Worm (Caenorhabditis elegans) whole organism, L4 larva: ENCODE data around the gene unc-104.

ENCODE experiments used
- F10B5.3 ChIP-seq: sonication (generic microtip); optimal IDR thresholded peaks from 2 replicates; lab custom pipeline; 2016; ENCODE audit warnings: mild to moderate bottlenecking, missing genetic modification characterization, missing compliant biosample characterization
- F37D6.2 ChIP-seq: sonication (generic microtip); optimal IDR thresholded peaks from 2 replicates; lab custom pipeline; 2016; ENCODE audit warnings: mild to moderate bottlenecking, missing genetic modification characterization, missing compliant biosample characterization
- F44E2.7 ChIP-seq: fragments of 200-800 bp; sonication (Bioruptor generic); IDR thresholded peaks from 2 replicates; pipeline ENCODE4 v2.1.2; 2022; ENCODE audit warnings: missing genetic modification characterization, missing compliant biosample characterization
- F49E8.2 ChIP-seq: sonication (generic microtip); optimal IDR thresholded peaks from 2 replicates; lab custom pipeline; 2016; ENCODE audit warnings: missing compliant biosample characterization, mild to moderate bottlenecking, missing genetic modification characterization, borderline replicate concordance
- R02D3.7 ChIP-seq: fragments of 150-350 bp; sonication (generic microtip); optimal IDR thresholded peaks from 3 replicates; lab custom pipeline; 2014; ENCODE audit warnings: missing biosample characterization, missing genetic modification characterization
- T26A8.4 ChIP-seq: fragments of 200-800 bp; sonication (Bioruptor generic); IDR thresholded peaks from 2 replicates; pipeline ENCODE4 v1.3.6; 2022; ENCODE audit warnings: missing genetic modification characterization, missing compliant biosample characterization
- Y105C5A.15 ChIP-seq: fragments of 200-800 bp; sonication (Bioruptor generic); IDR thresholded peaks from 2 replicates; pipeline ENCODE4 v1.3.6; 2022; ENCODE audit warnings: missing genetic modification characterization, missing compliant biosample characterization
- Y75B8A.6 ChIP-seq: fragments of 200-800 bp; sonication (Bioruptor generic); IDR thresholded peaks from 2 replicates; pipeline ENCODE4 v1.3.6; 2022; ENCODE audit warnings: missing genetic modification reagents, missing genetic modification characterization, missing compliant biosample characterization
- ZK337.2 ChIP-seq: fragments of 200-800 bp; sonication (Bioruptor generic); IDR thresholded peaks from 2 replicates; pipeline ENCODE4 v1.3.6; 2022; ENCODE audit warnings: missing genetic modification reagents, missing genetic modification characterization, missing compliant biosample characterization
- ceh-20 ChIP-seq: fragments of 200-800 bp; sonication (Bioruptor generic); IDR thresholded peaks from 2 replicates; pipeline ENCODE4 v1.3.6; 2022; ENCODE audit warnings: missing genetic modification reagents, missing genetic modification characterization, missing compliant biosample characterization
- ceh-44 ChIP-seq: fragments of 200-800 bp; sonication (Bioruptor generic); IDR thresholded peaks from 2 replicates; pipeline ENCODE4 v1.3.6; 2022; ENCODE audit warnings: missing genetic modification reagents, missing genetic modification characterization, missing compliant biosample characterization
- daf-12 ChIP-seq: fragments of 150-350 bp; optimal IDR thresholded peaks from 2 replicates; lab custom pipeline; 2014; ENCODE audit warnings: missing biosample characterization, missing genetic modification reagents, missing genetic modification characterization
- daf-16 ChIP-seq, 3 experiments: sonication (generic microtip); optimal IDR thresholded peaks; 2 replicates each; lab custom pipeline; 2016 to 2017; ENCODE audit warnings: missing genetic modification characterization in 3 of 3, missing genetic modification reagents in 3 of 3, mild to moderate bottlenecking in 2 of 3, missing compliant biosample characterization in 2 of 3, missing biosample characterization in 1 of 3, moderate library complexity in 1 of 3
- daf-19 ChIP-seq: fragments of 200-800 bp; sonication (Bioruptor generic); conservative IDR thresholded peaks from 2 replicates; pipeline ENCODE4 v1.3.6; 2022; ENCODE audit warnings: missing genetic modification characterization, missing compliant biosample characterization
- dmd-6 ChIP-seq: fragments of 200-800 bp; sonication (Bioruptor generic); IDR thresholded peaks from 2 replicates; pipeline ENCODE4 v1.3.6; 2022; ENCODE audit warnings: missing genetic modification reagents, missing genetic modification characterization, missing compliant biosample characterization
- dmd-9 ChIP-seq: fragments of 200-800 bp; sonication (Bioruptor generic); IDR thresholded peaks from 2 replicates; pipeline ENCODE4 v1.3.6; 2022; ENCODE audit warnings: missing genetic modification reagents, missing genetic modification characterization, missing compliant biosample characterization
- duxl-1 ChIP-seq: sonication (generic microtip); optimal IDR thresholded peaks from 2 replicates; lab custom pipeline; 2016; ENCODE audit warnings: mild to moderate bottlenecking, missing genetic modification characterization, moderate library complexity, missing compliant biosample characterization; ENCODE audit not compliant: poor library complexity
- fos-1 ChIP-seq: fragments of 150-350 bp; optimal IDR thresholded peaks from 2 replicates; lab custom pipeline; 2014; ENCODE audit warnings: missing biosample characterization, missing genetic modification characterization
- hlh-11 ChIP-seq: fragments of 200-800 bp; sonication (Bioruptor generic); optimal IDR thresholded peaks from 2 replicates; lab custom pipeline; 2018; ENCODE audit warnings: mild to moderate bottlenecking, missing genetic modification characterization, missing compliant biosample characterization
- hlh-30 ChIP-seq: sonication (generic microtip); optimal IDR thresholded peaks from 2 replicates; lab custom pipeline; 2017; ENCODE audit warnings: antibody characterized with exemption, mild to moderate bottlenecking, missing genetic modification characterization, missing compliant biosample characterization; ENCODE audit not compliant: insufficient read depth
- hmg-1.1 ChIP-seq: fragments of 200-800 bp; sonication (Bioruptor generic); IDR thresholded peaks from 2 replicates; pipeline ENCODE4 v1.3.6; 2022; ENCODE audit warnings: missing genetic modification reagents, missing genetic modification characterization, missing compliant biosample characterization
- jun-1 ChIP-seq: fragments of 150-350 bp; optimal IDR thresholded peaks from 2 replicates; lab custom pipeline; 2014; ENCODE audit warnings: missing biosample characterization, missing genetic modification reagents, missing genetic modification characterization
- lin-15B ChIP-seq: fragments of 150-350 bp; sonication (generic microtip); optimal IDR thresholded peaks from 3 replicates; lab custom pipeline; 2014; ENCODE audit warnings: missing biosample characterization, missing genetic modification characterization
- lin-38 ChIP-seq: fragments of 200-800 bp; sonication (Bioruptor generic); IDR thresholded peaks from 2 replicates; pipeline ENCODE4 v1.3.6; 2022; ENCODE audit warnings: missing genetic modification reagents, missing genetic modification characterization, missing compliant biosample characterization
- lin-39 ChIP-seq: fragments of 150-350 bp; optimal IDR thresholded peaks from 2 replicates; lab custom pipeline; 2014; ENCODE audit warnings: missing biosample characterization, missing genetic modification reagents, missing genetic modification characterization
- lsy-2 ChIP-seq, 2 experiments: fragments of 150-350 bp in 1 of 2; sonication (generic microtip) in 1 of 2; optimal IDR thresholded peaks; 2 replicates each; lab custom pipeline; 2014 to 2017; ENCODE audit warnings: missing biosample characterization in 2 of 2, missing genetic modification characterization in 2 of 2
- mxl-2 ChIP-seq: fragments of 200-800 bp; sonication (Bioruptor generic); conservative IDR thresholded peaks from 2 replicates; pipeline ENCODE4 v1.3.6; 2022; ENCODE audit warnings: missing genetic modification reagents, missing genetic modification characterization, missing compliant biosample characterization
- nhr-10 ChIP-seq: fragments of 150-350 bp; optimal IDR thresholded peaks from 2 replicates; lab custom pipeline; 2014; ENCODE audit warnings: missing biosample characterization, missing genetic modification characterization
- nhr-41 ChIP-seq: fragments of 200-800 bp; sonication (Bioruptor generic); IDR thresholded peaks from 2 replicates; pipeline ENCODE4 v1.3.6; 2022; ENCODE audit warnings: missing genetic modification reagents, missing genetic modification characterization, missing compliant biosample characterization
- nhr-42 ChIP-seq: fragments of 200-800 bp; sonication (Bioruptor generic); IDR thresholded peaks from 2 replicates; pipeline ENCODE4 v1.3.6; 2022; ENCODE audit warnings: missing genetic modification characterization, missing compliant biosample characterization
- nhr-48 ChIP-seq: sonication (generic microtip); optimal IDR thresholded peaks from 2 replicates; lab custom pipeline; 2016; ENCODE audit warnings: mild to moderate bottlenecking, missing genetic modification characterization, missing compliant biosample characterization
- nhr-77 ChIP-seq: fragments of 150-350 bp; optimal IDR thresholded peaks from 2 replicates; lab custom pipeline; 2014; ENCODE audit warnings: missing biosample characterization, missing genetic modification characterization
- pqm-1 ChIP-seq: sonication (generic microtip); optimal IDR thresholded peaks from 2 replicates; lab custom pipeline; 2017; ENCODE audit warnings: missing biosample characterization, missing genetic modification characterization
- rbr-2 ChIP-seq: sonication (generic microtip); optimal IDR thresholded peaks from 2 replicates; lab custom pipeline; 2016; ENCODE audit warnings: missing genotype, missing genetic modification characterization, missing compliant biosample characterization
- sdz-12 ChIP-seq: fragments of 200-800 bp; sonication (Bioruptor generic); optimal IDR thresholded peaks from 2 replicates; lab custom pipeline; 2018; ENCODE audit warnings: mild to moderate bottlenecking, missing genetic modification characterization, missing compliant biosample characterization
- set-16 ChIP-seq: fragments of 200-800 bp; sonication (Bioruptor generic); IDR thresholded peaks from 2 replicates; pipeline ENCODE4 v1.3.6; 2022; ENCODE audit warnings: missing genetic modification reagents, missing genetic modification characterization, missing compliant biosample characterization
- snpc-4 ChIP-seq: fragments of 150-350 bp; optimal IDR thresholded peaks from 2 replicates; lab custom pipeline; 2014; ENCODE audit warnings: missing biosample characterization, missing genetic modification characterization
- tra-1 ChIP-seq: fragments of 200-800 bp; sonication (Bioruptor generic); IDR thresholded peaks from 2 replicates; pipeline ENCODE4 v1.3.6; 2022; ENCODE audit warnings: missing genetic modification reagents, missing genetic modification characterization, missing compliant biosample characterization
- vab-7 ChIP-seq: fragments of 200-800 bp; sonication (Bioruptor generic); IDR thresholded peaks from 2 replicates; pipeline ENCODE4 v1.3.6; 2022; ENCODE audit warnings: missing genetic modification reagents, missing genetic modification characterization, missing compliant biosample characterization
- ztf-7 ChIP-seq: fragments of 150-350 bp; optimal IDR thresholded peaks from 2 replicates; lab custom pipeline; 2014; ENCODE audit warnings: missing biosample characterization, missing genetic modification characterization

The unc-104 gene

DNA sequence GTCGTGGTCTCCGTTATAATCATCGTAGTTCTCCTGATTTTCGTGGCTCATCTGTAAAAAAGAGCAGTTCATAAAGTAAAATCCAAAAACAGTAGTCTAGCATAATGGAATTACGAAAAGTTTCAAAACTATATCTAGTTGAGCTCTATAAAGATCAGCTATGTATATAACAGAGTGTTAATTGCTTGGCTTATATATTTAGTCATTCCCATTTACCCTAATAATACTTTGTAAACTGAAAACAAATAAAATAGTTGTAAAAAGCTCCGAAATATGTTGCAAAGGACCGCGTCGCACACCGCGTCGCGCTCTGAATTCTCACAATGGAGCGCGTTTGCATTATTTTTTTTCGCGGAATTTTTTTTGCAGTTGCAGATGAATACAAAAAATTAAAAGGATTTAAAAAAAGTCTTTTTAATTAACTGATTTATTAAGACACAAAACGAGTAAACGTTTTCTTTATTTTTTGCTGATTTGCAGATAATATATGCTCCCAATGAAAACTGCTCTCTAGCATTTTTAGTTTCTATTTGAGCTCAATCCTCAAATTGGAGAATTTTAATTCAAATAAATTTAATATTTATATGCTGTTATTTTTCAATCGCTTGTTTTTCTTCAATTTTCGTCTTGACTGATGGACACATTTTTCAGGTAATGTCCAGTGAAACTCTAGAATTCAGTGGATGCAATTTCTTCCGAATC, 55.4 kb downstream of the unc-104 start, which contains the start of the genes tcer-1 and ZK1127.5 (continued):
- TF ChIP-seq nhr-41 (no peak), lsy-2 (tag; optimal IDR thresholded peaks at IDR 0.05; lab: Kevin White, UChicago) (peak in 1 of 2 experiments; percentile 83), lin-38 (GFP tag; lab: Robert Waterston, UW) (peak; percentile 96), daf-12 (tag; lab: Kevin White, UChicago) (no peak), F37D6.2 (tag; lab: Kevin White, UChicago) (no peak), fos-1 (no peak), hlh-11 (no peak), Y75B8A.6 (GFP tag; lab: Robert Waterston, UW) (no peak), dmd-6 (GFP tag; lab: Robert Waterston, UW) (0 out of 2 replicates have a peak, but pooled peaks have one; percentile 9), pqm-1 (tag; lab: Kevin White, UChicago) (no peak)

DNA sequence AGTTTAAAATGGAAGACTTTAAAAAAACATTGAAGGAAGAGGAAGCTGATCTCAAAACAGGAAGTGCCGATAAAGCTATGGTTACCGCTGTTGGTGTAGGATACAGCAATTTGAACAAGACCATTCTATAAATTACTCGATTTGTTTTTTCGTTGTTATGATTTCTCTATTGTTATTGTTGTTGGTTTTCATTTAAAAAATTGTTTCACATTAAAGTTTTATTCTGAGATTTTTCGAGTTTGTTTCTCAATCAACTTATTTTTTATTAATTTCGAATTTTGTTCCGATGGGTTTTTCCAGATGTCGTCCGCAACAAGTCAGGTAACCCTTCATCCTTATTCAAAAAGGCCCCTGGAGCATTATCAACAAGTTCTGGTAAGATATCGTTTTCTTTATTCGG, 57.0 kb downstream of the unc-104 start, which contains the start of gene ZK1127.12:
TSS of gene ZK1127.12 (plus strand) at position 301 of the 400 bp plus-strand sequence.
- TF ChIP-seq lin-38 (GFP tag; lab: Robert Waterston, UW) (0 out of 2 replicates have a peak, but pooled peaks have one; percentile 28), mxl-2 (GFP tag; lab: Robert Waterston, UW) (no peak), ztf-7 (no peak), nhr-77 (no peak)

DNA sequence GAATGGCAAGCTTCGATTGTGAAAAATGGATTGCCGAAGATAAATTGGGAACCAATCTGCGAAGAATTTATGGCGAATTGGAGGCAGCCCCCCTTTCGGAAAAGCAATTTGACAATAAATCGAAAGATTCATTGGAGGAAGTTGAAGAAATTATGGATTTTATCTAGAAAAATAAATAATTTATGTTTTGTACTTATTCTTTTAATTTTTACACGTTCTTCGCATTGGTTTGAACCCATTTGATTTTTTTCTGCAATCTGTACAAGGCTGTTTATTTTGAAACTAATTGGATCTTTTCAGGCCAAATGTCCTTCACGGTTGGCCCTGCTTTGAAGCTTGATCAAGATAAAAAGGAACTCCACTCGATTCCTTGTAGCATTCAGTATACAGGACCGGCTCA, 58.2 kb downstream of the unc-104 start, which contains the start of gene ZK1127.13:
TSS of gene ZK1127.13 (plus strand) at position 301 of the 400 bp plus-strand sequence.
- TF ChIP-seq rbr-2 (tag; lab: Kevin White, UChicago) (no peak), ceh-44 (no peak), nhr-41 (no peak), set-16 (no peak), sdz-12 (GFP tag; lab: Kevin White, UChicago) (no peak), daf-16 (GFP tag; optimal IDR thresholded peaks at IDR 0.05; lab: Kevin White, UChicago) (no peak), daf-16 (tag; optimal IDR thresholded peaks at IDR 0.05; lab: Kevin White, UChicago) (no peak), lin-15B (tag; lab: Kevin White, UChicago) (no peak), tra-1 (GFP tag; lab: Robert Waterston, UW) (no peak), R02D3.7 (tag; lab: Kevin White, UChicago) (no peak), F10B5.3 (tag; lab: Kevin White, UChicago) (no peak), nhr-48 (tag; lab: Kevin White, UChicago) (no peak), nhr-42 (GFP tag; lab: Robert Waterston, UW) (no peak), daf-19 (GFP tag; lab: Robert Waterston, UW) (no peak), nhr-77 (no peak), duxl-1 (tag; lab: Kevin White, UChicago) (no peak), lin-39 (tag; lab: Kevin White, UChicago) (no peak)

DNA sequence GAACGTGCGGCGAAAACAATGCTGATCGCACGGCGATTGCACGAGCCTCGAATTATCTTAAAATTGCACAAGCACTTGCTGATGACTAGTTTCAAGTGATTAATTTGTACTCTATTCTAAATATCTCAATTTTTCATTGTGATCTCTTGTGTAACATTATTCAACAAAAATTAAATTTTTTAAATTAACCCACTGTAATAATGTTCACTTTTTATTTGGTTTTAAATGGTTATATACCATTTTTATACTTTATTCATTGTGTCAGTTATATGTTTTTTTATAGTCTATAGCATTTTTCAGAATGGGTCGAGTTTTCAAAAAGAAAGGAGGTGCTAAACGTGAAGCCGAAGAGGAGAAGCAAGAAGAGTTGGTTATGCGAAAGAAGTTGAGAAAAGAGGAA, 58.9 kb downstream of the unc-104 start, which contains the start of gene ZK1127.4:
TSS of gene ZK1127.4 (plus strand) at position 301 of the 400 bp plus-strand sequence.
- TF ChIP-seq nhr-42 (GFP tag; lab: Robert Waterston, UW) (no peak), vab-7 (GFP tag; lab: Robert Waterston, UW) (no peak), ceh-20 (GFP tag; lab: Robert Waterston, UW) (no peak), jun-1 (tag; lab: Kevin White, UChicago) (no peak), R02D3.7 (tag; lab: Kevin White, UChicago) (no peak), hmg-1.1 (no peak), hlh-30 (tag; lab: Kevin White, UChicago) (no peak), F37D6.2 (tag; lab: Kevin White, UChicago) (no peak), F44E2.7 (GFP tag; lab: Robert Waterston, UW) (no peak), nhr-10 (tag; lab: Kevin White, UChicago) (no peak), daf-12 (tag; lab: Kevin White, UChicago) (no peak), dmd-6 (GFP tag; lab: Robert Waterston, UW) (no peak), ZK337.2 (GFP tag; lab: Robert Waterston, UW) (no peak), tra-1 (GFP tag; lab: Robert Waterston, UW) (no peak), dmd-9 (no peak), snpc-4 (tag; lab: Kevin White, UChicago) (no peak), Y105C5A.15 (no peak), T26A8.4 (GFP tag; lab: Robert Waterston, UW) (no peak), F49E8.2 (no peak)
